Worm (Caenorhabditis elegans) whole organism, late embryonic: ENCODE results near the gene F54D5.5.

ENCODE experiments used
- C38D4.7 ChIP-seq: fragments of 200-800 bp; sonication (Bioruptor generic); optimal IDR thresholded peaks from 2 replicates; lab custom pipeline; 2018; ENCODE audit warnings: mild to moderate bottlenecking, missing genetic modification characterization, moderate library complexity, missing compliant biosample characterization
- F13H6.1 ChIP-seq: sonication (generic microtip); optimal IDR thresholded peaks from 2 replicates; lab custom pipeline; 2016; ENCODE audit warnings: missing genetic modification characterization, missing compliant biosample characterization
- K02D7.2 ChIP-seq: sonication (generic microtip); optimal IDR thresholded peaks from 2 replicates; lab custom pipeline; 2017; ENCODE audit warnings: mild to moderate bottlenecking, missing genetic modification characterization, missing compliant biosample characterization
- T23F11.4 ChIP-seq: fragments of 200-800 bp; sonication (Bioruptor generic); optimal IDR thresholded peaks from 2 replicates; lab custom pipeline; 2018; ENCODE audit warnings: mild to moderate bottlenecking, missing genetic modification characterization, missing compliant biosample characterization
- Y22D7AL.16 ChIP-seq: sonication (generic microtip); optimal IDR thresholded peaks from 2 replicates; lab custom pipeline; 2016; ENCODE audit warnings: missing genetic modification characterization, missing compliant biosample characterization
- ceh-18 ChIP-seq: sonication (generic microtip); optimal IDR thresholded peaks from 2 replicates; lab custom pipeline; 2016; ENCODE audit warnings: missing genetic modification characterization, missing compliant biosample characterization
- ceh-24 ChIP-seq: sonication (generic microtip); optimal IDR thresholded peaks from 2 replicates; lab custom pipeline; 2016; ENCODE audit warnings: mild to moderate bottlenecking, missing genetic modification characterization, missing compliant biosample characterization
- che-1 ChIP-seq: sonication (generic microtip); optimal IDR thresholded peaks from 2 replicates; lab custom pipeline; 2016; ENCODE audit warnings: mild to moderate bottlenecking, missing genetic modification characterization, missing compliant biosample characterization
- dmd-4 ChIP-seq: sonication (generic microtip); optimal IDR thresholded peaks from 2 replicates; lab custom pipeline; 2016; ENCODE audit warnings: borderline replicate concordance, missing genetic modification characterization, missing compliant biosample characterization
- dve-1 ChIP-seq: sonication (generic microtip); optimal IDR thresholded peaks from 2 replicates; lab custom pipeline; 2017; ENCODE audit warnings: antibody characterized with exemption, mild to moderate bottlenecking, missing genetic modification characterization, missing compliant biosample characterization
- fkh-10 ChIP-seq: fragments of 150-350 bp; optimal IDR thresholded peaks from 2 replicates; lab custom pipeline; 2014; ENCODE audit warnings: missing biosample characterization, missing genetic modification reagents, missing genetic modification characterization
- hlh-13 ChIP-seq: fragments of 200-800 bp; sonication (Bioruptor generic); optimal IDR thresholded peaks from 2 replicates; lab custom pipeline; 2018; ENCODE audit warnings: mild to moderate bottlenecking, missing genetic modification characterization, missing compliant biosample characterization
- hlh-6 ChIP-seq: sonication (generic microtip); optimal IDR thresholded peaks from 2 replicates; lab custom pipeline; 2016; ENCODE audit warnings: missing genotype, missing genetic modification characterization, missing compliant biosample characterization
- lin-11 ChIP-seq: fragments of 200-800 bp; sonication (Bioruptor generic); optimal IDR thresholded peaks from 2 replicates; lab custom pipeline; 2018; ENCODE audit warnings: mild to moderate bottlenecking, missing genetic modification characterization, missing compliant biosample characterization
- mec-3 ChIP-seq: sonication (generic microtip); optimal IDR thresholded peaks from 2 replicates; lab custom pipeline; 2016; ENCODE audit warnings: borderline replicate concordance, missing genetic modification characterization, missing compliant biosample characterization
- pha-4 ChIP-seq: fragments of 150-350 bp; optimal IDR thresholded peaks from 2 replicates; lab custom pipeline; 2018; ENCODE audit warnings: missing biosample characterization, missing genetic modification reagents, missing genetic modification characterization
- ref-2 ChIP-seq: sonication (generic microtip); optimal IDR thresholded peaks from 2 replicates; lab custom pipeline; 2016; ENCODE audit warnings: missing genetic modification characterization, missing compliant biosample characterization
- ttx-3 ChIP-seq: sonication (generic microtip); optimal IDR thresholded peaks from 2 replicates; lab custom pipeline; 2016; ENCODE audit warnings: missing genetic modification reagents, missing genetic modification characterization, missing compliant biosample characterization
- unc-3 ChIP-seq, 2 experiments: fragments of 200-800 bp in 1 of 2; sonication (Bioruptor generic) in 1 of 2; sonication (generic microtip) in 1 of 2; conservative IDR thresholded peaks in 1 of 2; optimal IDR thresholded peaks in 1 of 2; 2 replicates each; pipeline versions ENCODE4 v1.3.6 to Lab custom; 2016 to 2022; ENCODE audit warnings: missing compliant biosample characterization in 2 of 2, missing genetic modification characterization in 2 of 2, missing genetic modification reagents in 1 of 2
- unc-42 ChIP-seq: sonication (generic microtip); optimal IDR thresholded peaks from 2 replicates; lab custom pipeline; 2016; ENCODE audit warnings: missing genotype, missing genetic modification characterization, missing compliant biosample characterization
- unc-55 ChIP-seq: sonication (generic microtip); optimal IDR thresholded peaks from 2 replicates; lab custom pipeline; 2017; ENCODE audit warnings: missing biosample characterization, missing genetic modification reagents, missing genetic modification characterization
- zip-5 ChIP-seq: sonication (generic microtip); optimal IDR thresholded peaks from 2 replicates; lab custom pipeline; 2016; ENCODE audit warnings: missing genetic modification characterization, missing compliant biosample characterization

F54D5.5 gene

ce11 chrII:11533716-11534115 lies 33.1 kb downstream of the F54D5.5 start, which contains the start of gene mdt-8:
Gene mdt-8, minus strand, starts transcription at chrII:11533816.
- no peak for TF ChIP-seq lin-11 (tag; lab: Kevin White, UChicago)
- no peak for TF ChIP-seq unc-55 (GFP tag; lab: Kevin White, UChicago)
- no peak for TF ChIP-seq ceh-18 (tag; lab: Kevin White, UChicago)
- no peak for TF ChIP-seq ref-2
- TF ChIP-seq, all 69 proteins: peak for 0

ce11 chrII:11526954-11527353 lies 39.9 kb downstream of the F54D5.5 start, which contains the start of gene age-1:
Gene age-1, minus strand, starts transcription at chrII:11527054.
- TF ChIP-seq unc-55 (GFP tag; lab: Kevin White, UChicago) (no peak), Y22D7AL.16 (tag; lab: Kevin White, UChicago) (no peak), che-1 (no peak), unc-42 (tag; lab: Kevin White, UChicago) (no peak), ceh-24 (no peak), ttx-3 (tag; lab: Kevin White, UChicago) (no peak), mec-3 (tag; lab: Kevin White, UChicago) (no peak), hlh-6 (tag; lab: Kevin White, UChicago) (no peak), T23F11.4 (GFP tag; lab: Kevin White, UChicago) (no peak), hlh-13 (GFP tag; lab: Kevin White, UChicago) (no peak), fkh-10 (GFP tag; lab: Kevin White, UChicago) (no peak)

- TF ChIP-seq hlh-13 (GFP tag; lab: Kevin White, UChicago) (no peak), F13H6.1 (tag; lab: Kevin White, UChicago) (no peak), pha-4 (tag; lab: Kevin White, UChicago) (no peak)
These were observed 45.5 kb downstream of the F54D5.5 start, which contains the start of gene Y62F5A.10 for ce11 chrII:11521300-11521699. Gene Y62F5A.10, plus strand, starts transcription at chrII:11521600.

ce11 chrII:11518184-11518583 lies 48.6 kb downstream of the F54D5.5 start, which contains the start of gene B0334.10:
Gene B0334.10, plus strand, starts transcription at chrII:11518484.
- TF ChIP-seq Y22D7AL.16 (tag; lab: Kevin White, UChicago) (no peak), zip-5 (tag; lab: Kevin White, UChicago) (no peak)

- TF ChIP-seq dve-1 (tag; lab: Kevin White, UChicago): no peak
- TF ChIP-seq unc-3 (GFP tag; conservative IDR thresholded peaks at IDR 0.05; lab: Robert Waterston, UW): no peak
- no peak for TF ChIP-seq unc-3 (tag; optimal IDR thresholded peaks at IDR 0.05; lab: Kevin White, UChicago)
- no peak for TF ChIP-seq C38D4.7 (GFP tag; lab: Kevin White, UChicago)
- TF ChIP-seq K02D7.2 (tag; lab: Kevin White, UChicago): no peak
- no peak for TF ChIP-seq ceh-24
- no peak for TF ChIP-seq lin-11 (tag; lab: Kevin White, UChicago)
- no peak for TF ChIP-seq pha-4 (tag; lab: Kevin White, UChicago)
- TF ChIP-seq dmd-4 (tag; lab: Kevin White, UChicago): no peak
- TF ChIP-seq, all 69 proteins: peak for 0
These were observed 52.0 kb downstream of the F54D5.5 start, which contains the start of gene srh-44 for ce11 chrII:11514775-11515174. Gene srh-44, plus strand, starts transcription at chrII:11515075.
